Worm (Caenorhabditis elegans): ENCODE results near the gene F34H10.5.

DNA sequence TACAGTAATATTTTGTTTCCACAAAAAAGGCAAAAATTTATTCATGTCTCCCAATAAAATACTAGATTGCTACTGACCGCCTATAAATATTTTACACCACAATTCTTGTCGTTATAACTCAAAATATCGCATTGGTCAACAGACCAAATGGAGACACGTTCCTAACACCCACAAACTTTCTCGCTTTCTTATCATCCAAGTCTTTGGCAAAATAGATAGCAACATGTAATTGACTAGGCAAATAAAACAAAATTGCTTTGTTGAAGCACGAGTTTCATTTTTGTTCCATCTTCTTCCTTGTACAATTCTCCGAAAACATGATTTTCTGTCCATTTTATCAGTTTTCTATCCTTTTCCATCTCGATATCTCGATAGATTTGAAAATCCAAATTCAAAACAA lies 32.9 kb upstream of the F34H10.5 start:
- no peak for TF ChIP-seq ceh-14 (tag; optimal IDR thresholded peaks at IDR 0.05)
- no peak for TF ChIP-seq ceh-6 (GFP tag; optimal IDR thresholded peaks at IDR 0.05)
- TF ChIP-seq T23F11.4 (GFP tag; optimal IDR thresholded peaks at IDR 0.05), result no peak
- TF ChIP-seq ama-1 (optimal IDR thresholded peaks at IDR 0.05), result no peak
- TF ChIP-seq elt-2 (tag; optimal IDR thresholded peaks at IDR 0.05), result no peak
- no peak for TF ChIP-seq tbx-2 (tag; optimal IDR thresholded peaks at IDR 0.05)
- no peak for TF ChIP-seq unc-86 (tag; optimal IDR thresholded peaks at IDR 0.05)

Data from whole organism, late embryonic.